Worm (Caenorhabditis elegans) whole organism, L3 larva: Measurements from ENCODE around the gene Y41G9A.10.

Experiments used
- fkh-10 ChIP-seq: sonication (generic microtip); optimal IDR thresholded peaks from 2 replicates; lab custom pipeline; 2017; ENCODE audit warnings: missing biosample characterization, missing genetic modification reagents, missing genetic modification characterization
- hmg-11 ChIP-seq: sonication (generic microtip); optimal IDR thresholded peaks from 2 replicates; lab custom pipeline; 2016; ENCODE audit warnings: missing genetic modification characterization, missing compliant biosample characterization
- nhr-11 ChIP-seq: fragments of 150-350 bp; optimal IDR thresholded peaks from 2 replicates; lab custom pipeline; 2014; ENCODE audit warnings: missing biosample characterization, missing genetic modification characterization
- unc-39 ChIP-seq: sonication (generic microtip); optimal IDR thresholded peaks from 4 replicates; lab custom pipeline; 2017; ENCODE audit warnings: missing biosample characterization, missing genetic modification characterization

DNA sequence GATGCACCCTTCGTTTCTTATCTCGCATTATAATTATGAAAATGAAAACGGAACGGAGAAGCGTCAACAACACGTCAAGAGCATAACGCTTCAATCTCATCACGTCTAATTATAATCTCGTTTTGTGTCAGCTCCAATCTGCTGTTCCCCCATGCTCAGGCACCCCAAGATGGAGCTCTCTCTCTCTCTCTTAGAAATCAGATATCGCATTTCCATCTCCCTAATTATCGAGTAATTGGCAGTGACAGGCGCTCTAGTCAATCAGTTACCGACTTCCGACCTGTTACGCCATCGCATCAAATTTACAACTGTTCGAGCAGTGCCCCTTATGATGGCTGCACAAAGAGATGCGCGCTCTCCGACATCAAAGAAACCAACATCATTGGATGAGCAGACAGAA lies 25.9 kb downstream of the Y41G9A.10 start:
- TF ChIP-seq nhr-11 (no peak), hmg-11 (no peak), unc-39 (tag; lab: Kevin White, UChicago) (no peak), fkh-10 (GFP tag; lab: Kevin White, UChicago) (no peak)
